Fruit fly (Drosophila melanogaster) whole organism, embryonic: Measurements from ENCODE around the gene CG42342.

ENCODE experiments used
- ATbp ChIP-seq: fragments of 200-800 bp; sonication (Bioruptor generic); optimal IDR thresholded peaks from 2 replicates; lab custom pipeline; 2017; ENCODE audit warnings: missing biosample characterization, mild to moderate bottlenecking, missing genetic modification characterization, missing genetic modification reagents
- CG10565 ChIP-seq: fragments of 200-800 bp; sonication (Bioruptor generic); optimal IDR thresholded peaks from 3 replicates; lab custom pipeline; 2016; ENCODE audit warnings: missing biosample characterization, mild to moderate bottlenecking, missing genetic modification characterization
- CG11085 ChIP-seq: fragments of 200-800 bp; sonication (Bioruptor generic); IDR thresholded peaks from 2 replicates; pipeline ENCODE4 v1.3.6; 2022; ENCODE audit warnings: missing biosample characterization, missing genetic modification characterization
- CG11695 ChIP-seq: fragments of 200-800 bp; sonication (Bioruptor generic); IDR thresholded peaks from 3 replicates; pipeline ENCODE4 v1.3.6; 2022; ENCODE audit warnings: missing biosample characterization, missing genetic modification characterization
- CG12299 ChIP-seq: fragments of 200-800 bp; sonication (Bioruptor generic); optimal IDR thresholded peaks from 2 replicates; lab custom pipeline; 2018; ENCODE audit warnings: missing biosample characterization, mild to moderate bottlenecking, missing genetic modification characterization
- CG13296 ChIP-seq: fragments of 200-800 bp; sonication (Bioruptor generic); optimal IDR thresholded peaks from 3 replicates; lab custom pipeline; 2018; ENCODE audit warnings: missing biosample characterization, mild to moderate bottlenecking, missing genetic modification characterization
- CG16813 ChIP-seq: fragments of 200-800 bp; sonication (Bioruptor generic); IDR thresholded peaks from 3 replicates; pipeline ENCODE4 v1.3.6; 2022; ENCODE audit warnings: missing biosample characterization, missing genetic modification characterization; ENCODE audit not compliant: partially characterized antibody
- CG31224 ChIP-seq: fragments of 200-800 bp; sonication (Bioruptor generic); IDR thresholded peaks from 2 replicates; pipeline ENCODE4 v1.3.6; 2022; ENCODE audit warnings: missing biosample characterization, missing genetic modification characterization
- CG4282 ChIP-seq: fragments of 200-800 bp; sonication (Bioruptor generic); optimal IDR thresholded peaks from 2 replicates; lab custom pipeline; 2016; ENCODE audit warnings: missing biosample characterization, missing genetic modification characterization
- CG8281 ChIP-seq: fragments of 200-800 bp; sonication (Bioruptor generic); optimal IDR thresholded peaks from 2 replicates; lab custom pipeline; 2018; ENCODE audit warnings: missing biosample characterization, mild to moderate bottlenecking, missing genetic modification characterization, moderate library complexity
- CG9817 ChIP-seq: fragments of 200-800 bp; sonication (Bioruptor generic); optimal IDR thresholded peaks from 2 replicates; lab custom pipeline; 2018; ENCODE audit warnings: missing biosample characterization, mild to moderate bottlenecking, missing genetic modification characterization, moderate library complexity
- Dfd ChIP-seq, 2 experiments: fragments of >200 bp; optimal IDR thresholded peaks; 2 replicates each; lab custom pipeline; 2017; ENCODE audit warnings: missing biosample characterization in 2 of 2, missing genetic modification characterization in 2 of 2
- Drgx ChIP-seq: fragments of 200-800 bp; sonication (Bioruptor generic); IDR thresholded peaks from 2 replicates; pipeline ENCODE4 v1.3.6; 2022; ENCODE audit warnings: missing biosample characterization, missing genetic modification characterization
- Ets65A ChIP-seq: fragments of 200-800 bp; sonication (Bioruptor generic); peaks from one replicate; lab custom pipeline; 2016; ENCODE audit warnings: missing biosample characterization, missing genetic modification characterization
- Hand ChIP-seq: fragments of 200-800 bp; sonication (Bioruptor generic); optimal IDR thresholded peaks from 2 replicates; lab custom pipeline; 2017; ENCODE audit warnings: mild to moderate bottlenecking, missing biosample characterization, missing genetic modification reagents, missing genetic modification characterization
- Mes4 ChIP-seq: fragments of 200-800 bp; sonication (Bioruptor generic); optimal IDR thresholded peaks from 2 replicates; lab custom pipeline; 2016; ENCODE audit warnings: missing biosample characterization, missing genetic modification characterization
- NC2β ChIP-seq: fragments of 200-800 bp; sonication (Bioruptor generic); optimal IDR thresholded peaks from 2 replicates; lab custom pipeline; 2016; ENCODE audit warnings: missing biosample characterization, missing genetic modification characterization
- Optix ChIP-seq: fragments of 200-800 bp; sonication (Bioruptor generic); IDR thresholded peaks from 3 replicates; pipeline ENCODE4 v1.3.6; 2022; ENCODE audit warnings: missing biosample characterization, missing genetic modification characterization
- Pdp1 ChIP-seq, 2 experiments: fragments of 200-800 bp; sonication (Bioruptor generic); optimal IDR thresholded peaks; 3 replicates each; lab custom pipeline; 2016; ENCODE audit warnings: missing biosample characterization in 2 of 2, missing genetic modification characterization in 2 of 2, mild to moderate bottlenecking in 1 of 2, moderate library complexity in 1 of 2
- Spps ChIP-seq: fragments of 200-800 bp; sonication (Bioruptor generic); optimal IDR thresholded peaks from 2 replicates; lab custom pipeline; 2018; ENCODE audit warnings: missing biosample characterization, mild to moderate bottlenecking, missing genetic modification characterization
- Sry-β ChIP-seq: fragments of 200-800 bp; sonication (Bioruptor generic); optimal IDR thresholded peaks from 2 replicates; lab custom pipeline; 2018; ENCODE audit warnings: missing biosample characterization, mild to moderate bottlenecking, missing genetic modification characterization, moderate library complexity
- ac ChIP-seq: fragments of 200-800 bp; sonication (Bioruptor generic); optimal IDR thresholded peaks from 3 replicates; lab custom pipeline; 2017; ENCODE audit warnings: missing biosample characterization, mild to moderate bottlenecking, missing genetic modification characterization
- ase ChIP-seq: fragments of 200-800 bp; sonication (Bioruptor generic); IDR thresholded peaks from 3 replicates; pipeline ENCODE4 v1.3.6; 2022; ENCODE audit warnings: missing biosample characterization, missing genetic modification characterization
- btn ChIP-seq: fragments of 200-800 bp; sonication (Bioruptor generic); optimal IDR thresholded peaks from 2 replicates; lab custom pipeline; 2016; ENCODE audit warnings: missing biosample characterization, missing genetic modification characterization
- chinmo ChIP-seq: fragments of 200-800 bp; sonication (Bioruptor generic); IDR thresholded peaks from 4 replicates; pipeline ENCODE4 v1.3.6; 2022; ENCODE audit warnings: missing biosample characterization, missing genetic modification characterization; ENCODE audit not compliant: partially characterized antibody
- crp ChIP-seq, 2 experiments: fragments of 200-800 bp; sonication (Bioruptor generic); optimal IDR thresholded peaks; 2 replicates in 1 of 2; 3 replicates in 1 of 2; lab custom pipeline; 2017; ENCODE audit warnings: missing biosample characterization in 2 of 2, missing genetic modification characterization in 2 of 2, mild to moderate bottlenecking in 1 of 2, moderate library complexity in 1 of 2
- dmrt99B ChIP-seq: fragments of 200-800 bp; sonication (Bioruptor generic); optimal IDR thresholded peaks from 2 replicates; lab custom pipeline; 2018; ENCODE audit warnings: missing biosample characterization, mild to moderate bottlenecking, missing genetic modification characterization, moderate library complexity
- gfzf ChIP-seq: fragments of 200-800 bp; sonication (Bioruptor generic); optimal IDR thresholded peaks from 2 replicates; lab custom pipeline; 2016; ENCODE audit warnings: missing biosample characterization, mild to moderate bottlenecking, missing genetic modification characterization, moderate library complexity
- gt ChIP-seq: fragments of 200-800 bp; sonication (Bioruptor generic); IDR thresholded peaks from 2 replicates; pipeline ENCODE4 v1.3.6; 2022; ENCODE audit warnings: missing biosample characterization, missing genetic modification characterization
- hkb ChIP-seq, 2 experiments: fragments of 200-800 bp in 1 of 2; fragments of >200 bp in 1 of 2; sonication (Bioruptor generic) in 1 of 2; IDR thresholded peaks in 1 of 2; optimal IDR thresholded peaks in 1 of 2; 2 replicates each; pipeline versions ENCODE4 v1.3.6 to Lab custom; 2017 to 2022; ENCODE audit warnings: missing biosample characterization in 1 of 2, missing genetic modification characterization in 1 of 2
- inv ChIP-seq: fragments of 200-800 bp; sonication (Bioruptor generic); IDR thresholded peaks from 2 replicates; pipeline ENCODE4 v1.3.6; 2022; ENCODE audit warnings: missing biosample characterization, missing genetic modification characterization; ENCODE audit not compliant: partially characterized antibody
- jumu ChIP-seq: fragments of 200-800 bp; sonication (Bioruptor generic); optimal IDR thresholded peaks from 3 replicates; lab custom pipeline; 2016; ENCODE audit warnings: missing biosample characterization, missing genetic modification characterization
- kay ChIP-seq: fragments of 200-800 bp; sonication (Bioruptor generic); optimal IDR thresholded peaks from 2 replicates; lab custom pipeline; 2016; ENCODE audit warnings: missing biosample characterization, missing genetic modification characterization
- kni ChIP-seq: fragments of 200-800 bp; sonication (Bioruptor generic); optimal IDR thresholded peaks from 3 replicates; lab custom pipeline; 2017; ENCODE audit warnings: mild to moderate bottlenecking, missing biosample characterization, missing genetic modification reagents, missing genetic modification characterization
- lmd ChIP-seq: fragments of 200-800 bp; sonication (Bioruptor generic); IDR thresholded peaks from 2 replicates; pipeline ENCODE4 v1.3.6; 2022; ENCODE audit warnings: missing biosample characterization, missing genetic modification characterization
- maf-S ChIP-seq: fragments of 200-800 bp; sonication (Bioruptor generic); optimal IDR thresholded peaks from 2 replicates; lab custom pipeline; 2016; ENCODE audit warnings: missing biosample characterization, missing genetic modification characterization
- peb ChIP-seq: fragments of 200-800 bp; sonication (Bioruptor generic); IDR thresholded peaks from 2 replicates; pipeline ENCODE4 v1.3.6; 2022; ENCODE audit warnings: missing biosample characterization, missing genetic modification characterization
- sens ChIP-seq: fragments of 200-800 bp; sonication (Bioruptor generic); peaks from one replicate; lab custom pipeline; 2016; ENCODE audit warnings: missing biosample characterization, missing genetic modification characterization
- slp2 ChIP-seq: fragments of 200-800 bp; sonication (Bioruptor generic); optimal IDR thresholded peaks from 2 replicates; lab custom pipeline; 2016; ENCODE audit warnings: missing biosample characterization, missing genetic modification characterization
- stc ChIP-seq: fragments of 200-800 bp; sonication (Bioruptor generic); IDR thresholded peaks from 2 replicates; pipeline ENCODE4 v1.3.6; 2022; ENCODE audit warnings: missing biosample characterization, missing genetic modification characterization
- trh ChIP-seq: fragments of 200-800 bp; sonication (Bioruptor generic); optimal IDR thresholded peaks from 2 replicates; lab custom pipeline; 2016; ENCODE audit warnings: missing biosample characterization, missing genetic modification characterization
- wek ChIP-seq: fragments of 200-800 bp; sonication (Bioruptor generic); optimal IDR thresholded peaks from 3 replicates; lab custom pipeline; 2018; ENCODE audit warnings: missing biosample characterization, mild to moderate bottlenecking, missing genetic modification characterization, moderate library complexity

The CG42342 gene

DNA sequence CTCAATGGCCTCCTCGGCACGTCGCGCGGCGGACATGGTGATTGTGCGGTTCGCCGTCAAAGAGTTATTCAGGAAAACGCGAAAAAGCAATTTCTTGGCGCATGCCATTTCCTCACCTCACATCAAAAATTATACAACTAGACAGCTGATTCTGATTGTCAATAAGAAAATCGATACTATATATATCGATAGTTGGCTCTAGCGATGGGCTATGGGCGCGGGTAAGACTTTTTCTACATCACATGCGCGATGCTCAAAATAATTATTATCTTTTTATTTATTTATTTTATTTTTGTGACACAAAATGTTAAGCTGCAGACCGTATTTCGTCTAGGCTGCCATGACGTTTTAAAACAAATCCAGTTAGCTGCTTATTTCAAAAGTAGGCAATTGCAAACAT lies 111.7 kb downstream of the CG42342 start, which contains the start of gene CG10340 (continued):
- TF ChIP-seq slp2 (no peak), CG11085 (no peak), Hand (GFP tag; lab: Kevin White, UChicago) (no peak), ac (GFP tag; lab: Kevin White, UChicago) (no peak), trh (GFP tag; lab: Kevin White, UChicago) (no peak), lmd (GFP tag; lab: Robert Waterston, UW) (no peak), NC2β (GFP tag; lab: Kevin White, UChicago) (no peak), CG8281 (tag; lab: Kevin White, UChicago) (no peak), kay (no peak), chinmo (GFP tag; lab: Robert Waterston, UW) (0 out of 4 replicates have a peak, but pooled peaks have one; percentile 64), crp (GFP tag; optimal IDR thresholded peaks at IDR 0.05; lab: Kevin White, UChicago) (peak; percentile 63 to 91), maf-S (GFP tag; lab: Kevin White, UChicago) (no peak), btn (GFP tag; lab: Kevin White, UChicago) (no peak), sens (GFP tag; lab: Kevin White, UChicago) (no peak), CG12299 (no peak), Pdp1 (GFP tag; optimal IDR thresholded peaks at IDR 0.05; lab: Kevin White, UChicago) (peak in 1 of 2 experiments; percentile 99), CG11695 (no peak), CG4282 (no peak), jumu (GFP tag; lab: Kevin White, UChicago) (no peak), Mes4 (GFP tag; lab: Kevin White, UChicago) (no peak), CG13296 (no peak), gfzf (GFP tag; lab: Kevin White, UChicago) (no peak), ase (no peak), CG10565 (GFP tag; lab: Kevin White, UChicago) (no peak), gt (GFP tag; lab: Robert Waterston, UW) (no peak), hkb (optimal IDR thresholded peaks at IDR 0.05; lab: Kevin White, UChicago) (no peak), hkb (GFP tag; IDR thresholded peaks at IDR 0.05; lab: Robert Waterston, UW) (no peak), CG31224 (no peak), peb (no peak), CG9817 (tag; lab: Kevin White, UChicago) (no peak), Sry-β (GFP tag; lab: Kevin White, UChicago) (no peak), Spps (tag; lab: Kevin White, UChicago) (no peak)

DNA sequence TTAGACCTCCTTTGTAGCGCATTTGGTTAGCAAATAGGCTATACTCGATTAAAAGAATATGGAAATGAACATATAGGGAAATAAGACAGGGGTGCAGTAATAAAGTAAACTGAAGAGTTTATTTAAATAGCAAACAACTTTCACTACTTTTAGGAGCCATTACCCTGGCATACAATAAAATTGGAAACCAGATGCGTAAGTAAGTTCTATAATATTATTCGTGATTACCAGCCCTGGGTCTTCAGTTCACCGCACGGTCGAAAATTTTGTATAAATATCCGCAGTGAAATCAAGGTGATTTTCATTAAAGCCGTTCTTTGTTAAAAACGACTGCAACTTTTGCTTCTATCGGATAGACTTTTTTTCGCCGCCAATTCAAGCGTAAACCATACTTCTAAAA lies 112.4 kb downstream of the CG42342 start, which contains the start of gene CG17562:
Gene CG17562, plus strand, starts transcription at position 301 of the 400 bp plus-strand sequence.
- TF ChIP-seq CG16813 (no peak), Optix (GFP tag; lab: Robert Waterston, UW) (no peak), kni (no peak), Drgx (GFP tag; lab: Robert Waterston, UW) (no peak), ATbp (GFP tag; lab: Kevin White, UChicago) (no peak), stc (GFP tag; lab: Robert Waterston, UW) (no peak), inv (GFP tag; lab: Robert Waterston, UW) (no peak), dmrt99B (tag; lab: Kevin White, UChicago) (no peak), Dfd (GFP tag; optimal IDR thresholded peaks at IDR 0.05; lab: Kevin White, UChicago) (no peak), Ets65A (GFP tag; lab: Kevin White, UChicago) (no peak), wek (GFP tag; lab: Kevin White, UChicago) (no peak)
